Fruit fly (Drosophila melanogaster) whole organism, embryonic: ENCODE data around the gene PEK.

Experiments used
- Atf6 ChIP-seq: fragments of 200-800 bp; sonication (Bioruptor generic); IDR thresholded peaks from 2 replicates; pipeline ENCODE4 v1.3.6; 2022; ENCODE audit warnings: missing biosample characterization, missing genetic modification characterization
- CG10431 ChIP-seq: fragments of 200-800 bp; sonication (Bioruptor generic); optimal IDR thresholded peaks from 3 replicates; lab custom pipeline; 2018; ENCODE audit warnings: missing biosample characterization, mild to moderate bottlenecking, missing genetic modification characterization
- CG11085 ChIP-seq: fragments of 200-800 bp; sonication (Bioruptor generic); IDR thresholded peaks from 2 replicates; pipeline ENCODE4 v1.3.6; 2022; ENCODE audit warnings: missing biosample characterization, missing genetic modification characterization
- CG11456 ChIP-seq: fragments of 200-800 bp; sonication (Bioruptor generic); IDR thresholded peaks from 3 replicates; pipeline ENCODE4 v1.3.6; 2022; ENCODE audit warnings: missing biosample characterization, missing genetic modification characterization
- CG11504 ChIP-seq: fragments of 200-800 bp; sonication (Bioruptor generic); optimal IDR thresholded peaks from 3 replicates; lab custom pipeline; 2019; ENCODE audit warnings: missing biosample characterization, mild to moderate bottlenecking, missing genetic modification characterization, moderate library complexity
- CG12299 ChIP-seq: fragments of 200-800 bp; sonication (Bioruptor generic); optimal IDR thresholded peaks from 2 replicates; lab custom pipeline; 2018; ENCODE audit warnings: missing biosample characterization, mild to moderate bottlenecking, missing genetic modification characterization
- CG12769 ChIP-seq: fragments of 200-800 bp; sonication (Bioruptor generic); optimal IDR thresholded peaks from 2 replicates; lab custom pipeline; 2019; ENCODE audit warnings: missing biosample characterization, mild to moderate bottlenecking, missing genetic modification characterization, moderate library complexity
- CG13296 ChIP-seq: fragments of 200-800 bp; sonication (Bioruptor generic); optimal IDR thresholded peaks from 3 replicates; lab custom pipeline; 2018; ENCODE audit warnings: missing biosample characterization, mild to moderate bottlenecking, missing genetic modification characterization
- CG14860 ChIP-seq: fragments of 200-800 bp; sonication (Bioruptor generic); IDR thresholded peaks from 3 replicates; pipeline ENCODE4 v1.3.6; 2022; ENCODE audit warnings: missing biosample characterization, missing genetic modification characterization; ENCODE audit not compliant: partially characterized antibody
- CG15696 ChIP-seq: fragments of 200-800 bp; sonication (Bioruptor generic); optimal IDR thresholded peaks from 2 replicates; lab custom pipeline; 2019; ENCODE audit warnings: missing biosample characterization, mild to moderate bottlenecking, missing genetic modification characterization, moderate library complexity
- CG1832 ChIP-seq: fragments of 200-800 bp; sonication (Bioruptor generic); optimal IDR thresholded peaks from 2 replicates; lab custom pipeline; 2017; ENCODE audit warnings: missing biosample characterization, mild to moderate bottlenecking, missing genetic modification characterization, inconsistent platforms
- CG32532 ChIP-seq: fragments of 200-800 bp; sonication (Bioruptor generic); IDR thresholded peaks from 2 replicates; pipeline ENCODE4 v1.3.6; 2022; ENCODE audit warnings: missing biosample characterization, missing genetic modification characterization
- CG33213 ChIP-seq: fragments of 200-800 bp; sonication (Bioruptor generic); optimal IDR thresholded peaks from 3 replicates; lab custom pipeline; 2016; ENCODE audit warnings: missing biosample characterization, missing genetic modification characterization
- CG4617 ChIP-seq: fragments of 200-800 bp; sonication (Bioruptor generic); optimal IDR thresholded peaks from 3 replicates; lab custom pipeline; 2016; ENCODE audit warnings: missing biosample characterization, missing genetic modification characterization, borderline replicate concordance
- CG5180 ChIP-seq: fragments of 200-800 bp; sonication (Bioruptor generic); optimal IDR thresholded peaks from 3 replicates; lab custom pipeline; 2017; ENCODE audit warnings: missing biosample characterization, missing genetic modification characterization, mild to moderate bottlenecking, moderate library complexity, missing genetic modification reagents
- CG9215 ChIP-seq: fragments of 200-800 bp; sonication (Bioruptor generic); IDR thresholded peaks from 2 replicates; pipeline ENCODE4 v1.3.6; 2022; ENCODE audit warnings: missing biosample characterization, missing genetic modification characterization
- CoRest ChIP-seq: fragments of 200-800 bp; sonication (Bioruptor generic); optimal IDR thresholded peaks from 3 replicates; lab custom pipeline; 2018; ENCODE audit warnings: missing biosample characterization, mild to moderate bottlenecking, missing genetic modification characterization, moderate library complexity
- CrebB ChIP-seq: fragments of 200-800 bp; sonication (Bioruptor generic); optimal IDR thresholded peaks from 3 replicates; lab custom pipeline; 2018; ENCODE audit warnings: missing biosample characterization, mild to moderate bottlenecking, missing genetic modification characterization
- D19A ChIP-seq: fragments of 200-800 bp; optimal IDR thresholded peaks from 3 replicates; lab custom pipeline; 2019; ENCODE audit warnings: missing biosample characterization, mild to moderate bottlenecking, missing genetic modification characterization, moderate library complexity
- Deaf1 ChIP-seq: fragments of 200-800 bp; optimal IDR thresholded peaks from 3 replicates; lab custom pipeline; 2019; ENCODE audit warnings: missing biosample characterization, mild to moderate bottlenecking, missing genetic modification characterization, moderate library complexity
- Dll ChIP-seq: fragments of 200-800 bp; sonication (Bioruptor generic); IDR thresholded peaks from 4 replicates; pipeline ENCODE4 v1.3.6; 2022; ENCODE audit warnings: missing biosample characterization, missing genetic modification characterization; ENCODE audit not compliant: partially characterized antibody
- Dp ChIP-seq: fragments of 200-800 bp; sonication (Bioruptor generic); optimal IDR thresholded peaks from 2 replicates; lab custom pipeline; 2018; ENCODE audit warnings: missing biosample characterization, mild to moderate bottlenecking, missing genetic modification characterization, moderate library complexity
- Drgx ChIP-seq: fragments of 200-800 bp; sonication (Bioruptor generic); IDR thresholded peaks from 2 replicates; pipeline ENCODE4 v1.3.6; 2022; ENCODE audit warnings: missing biosample characterization, missing genetic modification characterization
- Ets97D ChIP-seq: fragments of 200-800 bp; sonication (Bioruptor generic); optimal IDR thresholded peaks from 3 replicates; lab custom pipeline; 2016; ENCODE audit warnings: missing biosample characterization, missing genetic modification characterization
- Fer2 ChIP-seq: fragments of 200-800 bp; sonication (Bioruptor generic); optimal IDR thresholded peaks from 2 replicates; lab custom pipeline; 2018; ENCODE audit warnings: missing biosample characterization, mild to moderate bottlenecking, missing genetic modification characterization, moderate library complexity
- Hey ChIP-seq: fragments of 200-800 bp; sonication (Bioruptor generic); optimal IDR thresholded peaks from 3 replicates; lab custom pipeline; 2018; ENCODE audit warnings: missing biosample characterization, mild to moderate bottlenecking, missing genetic modification characterization
- Hr39 ChIP-seq: fragments of >200 bp; optimal IDR thresholded peaks from 2 replicates; lab custom pipeline; 2017
- Lpt ChIP-seq: fragments of >200 bp; optimal IDR thresholded peaks from 2 replicates; lab custom pipeline; 2018; ENCODE audit warnings: missing biosample characterization, missing genetic modification characterization
- MESR4 ChIP-seq: fragments of 200-800 bp; sonication (Bioruptor generic); optimal IDR thresholded peaks from 2 replicates; lab custom pipeline; 2018; ENCODE audit warnings: missing biosample characterization, mild to moderate bottlenecking, missing genetic modification characterization, moderate library complexity
- Mad ChIP-seq: fragments of 200-800 bp; sonication (Bioruptor generic); optimal IDR thresholded peaks from 2 replicates; lab custom pipeline; 2016; ENCODE audit warnings: missing biosample characterization, missing genetic modification characterization
- Opbp ChIP-seq: fragments of 200-800 bp; sonication (Bioruptor generic); IDR thresholded peaks from 3 replicates; pipeline ENCODE4 v1.3.6; 2022; ENCODE audit warnings: missing biosample characterization, missing genetic modification characterization; ENCODE audit not compliant: partially characterized antibody
- Stat92E ChIP-seq, 3 experiments: fragments of >200 bp in 2 of 3; fragments of 200-800 bp in 1 of 3; sonication (Bioruptor generic) in 1 of 3; optimal IDR thresholded peaks; 2 replicates each; lab custom pipeline; 2017 to 2019; ENCODE audit warnings: missing biosample characterization in 3 of 3, missing genetic modification characterization in 3 of 3, mild to moderate bottlenecking in 1 of 3, moderate library complexity in 1 of 3
- Vsx1 ChIP-seq: fragments of 200-800 bp; sonication (Bioruptor generic); optimal IDR thresholded peaks from 2 replicates; lab custom pipeline; 2017; ENCODE audit warnings: missing biosample characterization, mild to moderate bottlenecking, missing genetic modification characterization, missing genetic modification reagents
- bbx ChIP-seq: fragments of 200-800 bp; sonication (Bioruptor generic); IDR thresholded peaks from 2 replicates; pipeline ENCODE4 v1.3.6; 2022; ENCODE audit warnings: missing biosample characterization, missing genetic modification characterization; ENCODE audit not compliant: partially characterized antibody
- chinmo ChIP-seq: fragments of 200-800 bp; sonication (Bioruptor generic); IDR thresholded peaks from 4 replicates; pipeline ENCODE4 v1.3.6; 2022; ENCODE audit warnings: missing biosample characterization, missing genetic modification characterization; ENCODE audit not compliant: partially characterized antibody
- chm ChIP-seq: fragments of 200-800 bp; sonication (Bioruptor generic); IDR thresholded peaks from 2 replicates; pipeline ENCODE4 v1.3.6; 2022; ENCODE audit warnings: missing biosample characterization, missing genetic modification characterization
- gfzf ChIP-seq: fragments of 200-800 bp; sonication (Bioruptor generic); optimal IDR thresholded peaks from 2 replicates; lab custom pipeline; 2016; ENCODE audit warnings: missing biosample characterization, mild to moderate bottlenecking, missing genetic modification characterization, moderate library complexity
- grn ChIP-seq: fragments of 200-800 bp; sonication (Bioruptor generic); optimal IDR thresholded peaks from 3 replicates; lab custom pipeline; 2017; ENCODE audit warnings: missing biosample characterization, missing genetic modification characterization
- jigr1 ChIP-seq: fragments of 200-800 bp; sonication (Bioruptor generic); IDR thresholded peaks from 3 replicates; pipeline ENCODE4 v1.3.6; 2022; ENCODE audit warnings: missing biosample characterization, missing genetic modification characterization
- luna ChIP-seq: fragments of 200-800 bp; sonication (Bioruptor generic); optimal IDR thresholded peaks from 2 replicates; lab custom pipeline; 2016; ENCODE audit warnings: missing biosample characterization, missing genetic modification characterization
- nmo ChIP-seq: fragments of 200-800 bp; sonication (Bioruptor generic); optimal IDR thresholded peaks from 2 replicates; lab custom pipeline; 2018; ENCODE audit warnings: missing biosample characterization, mild to moderate bottlenecking, missing genetic modification characterization, moderate library complexity
- pho ChIP-seq: fragments of 200-800 bp; sonication (Bioruptor generic); optimal IDR thresholded peaks from 2 replicates; lab custom pipeline; 2016; ENCODE audit warnings: missing biosample characterization, missing genetic modification characterization
- sd ChIP-seq: fragments of 200-800 bp; sonication (Bioruptor generic); optimal IDR thresholded peaks from 3 replicates; lab custom pipeline; 2018; ENCODE audit warnings: missing biosample characterization, mild to moderate bottlenecking, missing genetic modification characterization, moderate library complexity
- sna ChIP-seq: fragments of 200-800 bp; sonication (Bioruptor generic); IDR thresholded peaks from 2 replicates; pipeline ENCODE4 v1.3.6; 2022; ENCODE audit warnings: missing biosample characterization, missing genetic modification characterization; ENCODE audit not compliant: partially characterized antibody
- sob ChIP-seq: fragments of 200-800 bp; sonication (Bioruptor generic); IDR thresholded peaks from 2 replicates; pipeline ENCODE4 v1.3.6; 2022; ENCODE audit warnings: missing biosample characterization, missing genetic modification characterization
- stwl ChIP-seq: fragments of 200-800 bp; sonication (Bioruptor generic); optimal IDR thresholded peaks from 3 replicates; lab custom pipeline; 2018; ENCODE audit warnings: missing biosample characterization, mild to moderate bottlenecking, missing genetic modification characterization, moderate library complexity
- tll ChIP-seq, 2 experiments: fragments of 200-800 bp in 1 of 2; fragments of >200 bp in 1 of 2; sonication (Bioruptor generic) in 1 of 2; optimal IDR thresholded peaks; 2 replicates each; lab custom pipeline; 2017 to 2019; ENCODE audit warnings: missing biosample characterization in 2 of 2, missing genetic modification characterization in 2 of 2, mild to moderate bottlenecking in 1 of 2, moderate library complexity in 1 of 2
- trem ChIP-seq: fragments of 200-800 bp; optimal IDR thresholded peaks from 3 replicates; lab custom pipeline; 2019; ENCODE audit warnings: missing biosample characterization, mild to moderate bottlenecking, missing genetic modification characterization, moderate library complexity

PEK gene

DNA sequence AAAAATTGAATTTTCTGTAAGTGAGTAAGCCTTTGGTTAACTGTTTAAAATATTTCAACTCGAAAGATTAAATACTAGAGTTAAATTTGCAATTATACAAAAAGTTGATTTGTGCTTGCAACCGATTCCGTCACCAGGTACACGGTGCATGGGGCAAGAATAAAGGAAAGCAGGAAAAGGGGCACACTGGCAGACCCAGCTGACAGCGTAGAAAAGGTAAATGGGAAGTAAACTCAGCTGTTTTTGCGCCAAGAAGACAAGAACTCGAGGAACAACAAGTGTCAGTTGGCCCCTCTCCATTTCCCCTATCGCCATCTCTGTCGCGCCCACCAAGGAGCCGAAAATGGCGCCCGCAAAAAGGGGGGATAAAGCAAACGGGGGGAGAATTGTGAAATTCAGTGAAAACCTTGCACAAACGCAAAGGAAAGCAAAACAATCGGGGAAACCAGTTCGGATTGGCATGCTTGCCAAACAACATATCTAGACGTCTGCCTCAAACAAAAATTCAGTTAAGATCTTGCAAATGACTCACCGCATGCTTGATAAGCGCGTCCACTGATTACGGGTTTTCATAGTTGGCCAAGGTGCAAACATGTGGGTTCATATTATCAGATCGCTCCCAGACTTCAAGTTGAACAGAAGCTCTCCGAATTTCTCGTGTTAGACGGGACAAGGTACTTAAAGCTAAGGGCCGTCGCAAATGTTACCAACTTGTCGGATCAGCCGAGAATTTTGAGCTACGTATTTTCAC lies 1.2 kb downstream of the PEK start (continued):
- TF ChIP-seq chm (GFP tag; lab: Robert Waterston, UW), result no peak
- TF ChIP-seq CG1832 (GFP tag; lab: Kevin White, UChicago), result peak; percentile 54
- no peak for TF ChIP-seq Hr39 (lab: Kevin White, UChicago)
- TF ChIP-seq luna (GFP tag; lab: Kevin White, UChicago), result no peak
- no peak for TF ChIP-seq CG5180 (GFP tag; lab: Kevin White, UChicago)
- peak; percentile 7 for TF ChIP-seq nmo (GFP tag; lab: Kevin White, UChicago)
- no peak for TF ChIP-seq CG9215 (GFP tag; lab: Robert Waterston, UW)
- TF ChIP-seq sob, result no peak
- TF ChIP-seq Drgx, result no peak
- peak; percentile 29 for TF ChIP-seq CG33213 (GFP tag; lab: Kevin White, UChicago)
- no peak for TF ChIP-seq CG11085 (GFP tag; lab: Robert Waterston, UW)
- no peak for TF ChIP-seq Vsx1 (GFP tag; lab: Kevin White, UChicago)
- no peak for TF ChIP-seq Deaf1 (tag; lab: Kevin White, UChicago)
- no peak for TF ChIP-seq CG13296 (GFP tag; lab: Kevin White, UChicago)
- peak; percentile 22; the same call in 1 of the 2 replicates for TF ChIP-seq bbx
- peak; percentile 47 for TF ChIP-seq CG12769
- TF ChIP-seq CoRest (tag; lab: Kevin White, UChicago), result peak; percentile 9
- TF ChIP-seq gfzf (GFP tag; lab: Kevin White, UChicago), result peak; percentile 86
- TF ChIP-seq Opbp (GFP tag; lab: Robert Waterston, UW), result no peak
- peak in 1 of 2 experiments; percentile 41 for TF ChIP-seq tll (GFP tag; optimal IDR thresholded peaks at IDR 0.05; lab: Kevin White, UChicago)
- TF ChIP-seq jigr1, result no peak
- peak; percentile 39 for TF ChIP-seq MESR4 (GFP tag; lab: Kevin White, UChicago)
- peak; percentile 29; the same call in 1 of the 4 replicates for TF ChIP-seq Dll (GFP tag; lab: Robert Waterston, UW)
- no peak for TF ChIP-seq CG11504 (tag; lab: Kevin White, UChicago)
- no peak for TF ChIP-seq Mad (GFP tag; lab: Kevin White, UChicago)
- TF ChIP-seq grn (GFP tag; lab: Kevin White, UChicago), result peak; percentile 78
- 0 out of 2 replicates have a peak, but pooled peaks have one; percentile 34 for TF ChIP-seq CG32532 (GFP tag; lab: Robert Waterston, UW)
- peak; percentile 83 for TF ChIP-seq stwl (tag; lab: Kevin White, UChicago)
- TF ChIP-seq Stat92E (GFP tag; optimal IDR thresholded peaks at IDR 0.05; lab: Kevin White, UChicago), result peak in 1 of 3 experiments; percentile 30
- TF ChIP-seq chinmo (GFP tag; lab: Robert Waterston, UW), result peak; percentile 70; the same call in 1 of the 4 replicates
- no peak for TF ChIP-seq Lpt (GFP tag; lab: Kevin White, UChicago)
- TF ChIP-seq CG10431 (GFP tag; lab: Kevin White, UChicago), result peak; percentile 5
- TF ChIP-seq CrebB (tag; lab: Kevin White, UChicago), result peak; percentile 1
- TF ChIP-seq CG12299 (tag; lab: Kevin White, UChicago), result no peak
- TF ChIP-seq sd, result peak; percentile 76
- TF ChIP-seq Atf6 (GFP tag; lab: Robert Waterston, UW), result no peak
- peak; percentile 29 for TF ChIP-seq Dp (GFP tag; lab: Kevin White, UChicago)
- no peak for TF ChIP-seq Hey (tag; lab: Kevin White, UChicago)
- TF ChIP-seq pho (GFP tag; lab: Kevin White, UChicago), result no peak
- no peak for TF ChIP-seq CG15696
- TF ChIP-seq Fer2 (tag; lab: Kevin White, UChicago), result no peak
- no peak for TF ChIP-seq CG11456 (GFP tag; lab: Robert Waterston, UW)
- TF ChIP-seq D19A (tag; lab: Kevin White, UChicago), result peak; percentile 58
- peak; percentile 47 for TF ChIP-seq Ets97D
- TF ChIP-seq CG14860 (GFP tag; lab: Robert Waterston, UW), result 0 out of 3 replicates have a peak, but pooled peaks have one; percentile 9
- TF ChIP-seq sna (GFP tag; lab: Robert Waterston, UW), result 0 out of 2 replicates have a peak, but pooled peaks have one; percentile 11
- TF ChIP-seq trem, result peak; percentile 60
- peak; percentile 8 for TF ChIP-seq CG4617 (GFP tag; lab: Kevin White, UChicago)
